Worm (Caenorhabditis elegans) whole organism, L4 larva: ENCODE measurements around the gene hsp-110.
A peak's percentile ranks its signal among the peaks of the same experiment; 100 is the strongest.

Source experiments
- D1046.2 ChIP-seq: fragments of 200-800 bp; sonication (Bioruptor generic); IDR thresholded peaks from 2 replicates; pipeline ENCODE4 v1.3.6; 2022; ENCODE audit warnings: missing genetic modification characterization, missing compliant biosample characterization
- F26F4.8 ChIP-seq: fragments of 200-800 bp; sonication (Bioruptor generic); conservative IDR thresholded peaks from 2 replicates; pipeline ENCODE4 v1.3.6; 2022; ENCODE audit warnings: missing genetic modification characterization, missing compliant biosample characterization
- T26A8.4 ChIP-seq: fragments of 200-800 bp; sonication (Bioruptor generic); IDR thresholded peaks from 2 replicates; pipeline ENCODE4 v1.3.6; 2022; ENCODE audit warnings: missing genetic modification characterization, missing compliant biosample characterization
- Y105C5A.15 ChIP-seq: fragments of 200-800 bp; sonication (Bioruptor generic); IDR thresholded peaks from 2 replicates; pipeline ENCODE4 v1.3.6; 2022; ENCODE audit warnings: missing genetic modification characterization, missing compliant biosample characterization
- Y75B8A.6 ChIP-seq: fragments of 200-800 bp; sonication (Bioruptor generic); IDR thresholded peaks from 2 replicates; pipeline ENCODE4 v1.3.6; 2022; ENCODE audit warnings: missing genetic modification reagents, missing genetic modification characterization, missing compliant biosample characterization
- aha-1 ChIP-seq: fragments of 150-350 bp; peaks from one replicate; lab custom pipeline; 2014; ENCODE audit warnings: missing biosample characterization, missing genetic modification characterization
- aly-2 ChIP-seq: sonication (generic microtip); optimal IDR thresholded peaks from 2 replicates; lab custom pipeline; 2018; ENCODE audit warnings: missing biosample characterization, missing genetic modification characterization
- ceh-82 ChIP-seq: sonication (generic microtip); optimal IDR thresholded peaks from 2 replicates; lab custom pipeline; 2017; ENCODE audit warnings: missing biosample characterization, missing genetic modification characterization
- cey-2 ChIP-seq: sonication (generic microtip); optimal IDR thresholded peaks from 3 replicates; lab custom pipeline; 2017; ENCODE audit warnings: missing genetic modification characterization, mild to moderate bottlenecking, missing compliant biosample characterization, antibody characterized with exemption, borderline replicate concordance; ENCODE audit not compliant: insufficient read depth
- daf-19 ChIP-seq: fragments of 200-800 bp; sonication (Bioruptor generic); conservative IDR thresholded peaks from 2 replicates; pipeline ENCODE4 v1.3.6; 2022; ENCODE audit warnings: missing genetic modification characterization, missing compliant biosample characterization
- daf-8 ChIP-seq: fragments of 200-800 bp; sonication (Bioruptor generic); IDR thresholded peaks from 2 replicates; pipeline ENCODE4 v1.3.6; 2022; ENCODE audit warnings: missing genetic modification characterization, missing compliant biosample characterization
- dmd-6 ChIP-seq: fragments of 200-800 bp; sonication (Bioruptor generic); IDR thresholded peaks from 2 replicates; pipeline ENCODE4 v1.3.6; 2022; ENCODE audit warnings: missing genetic modification reagents, missing genetic modification characterization, missing compliant biosample characterization
- dmd-9 ChIP-seq: fragments of 200-800 bp; sonication (Bioruptor generic); IDR thresholded peaks from 2 replicates; pipeline ENCODE4 v1.3.6; 2022; ENCODE audit warnings: missing genetic modification reagents, missing genetic modification characterization, missing compliant biosample characterization
- duxl-1 ChIP-seq: sonication (generic microtip); optimal IDR thresholded peaks from 2 replicates; lab custom pipeline; 2016; ENCODE audit warnings: mild to moderate bottlenecking, missing genetic modification characterization, moderate library complexity, missing compliant biosample characterization; ENCODE audit not compliant: poor library complexity
- egl-43 ChIP-seq: fragments of 200-800 bp; sonication (Bioruptor generic); IDR thresholded peaks from 2 replicates; pipeline ENCODE4 v1.3.6; 2022; ENCODE audit warnings: missing genetic modification reagents, missing genetic modification characterization, missing compliant biosample characterization
- fos-1 ChIP-seq: fragments of 150-350 bp; optimal IDR thresholded peaks from 2 replicates; lab custom pipeline; 2014; ENCODE audit warnings: missing biosample characterization, missing genetic modification characterization
- gei-8 ChIP-seq: fragments of 200-800 bp; sonication (Bioruptor generic); optimal IDR thresholded peaks from 2 replicates; lab custom pipeline; 2018; ENCODE audit warnings: mild to moderate bottlenecking, missing genetic modification characterization, missing compliant biosample characterization
- hlh-11 ChIP-seq: fragments of 200-800 bp; sonication (Bioruptor generic); optimal IDR thresholded peaks from 2 replicates; lab custom pipeline; 2018; ENCODE audit warnings: mild to moderate bottlenecking, missing genetic modification characterization, missing compliant biosample characterization
- hmg-1.1 ChIP-seq: fragments of 200-800 bp; sonication (Bioruptor generic); IDR thresholded peaks from 2 replicates; pipeline ENCODE4 v1.3.6; 2022; ENCODE audit warnings: missing genetic modification reagents, missing genetic modification characterization, missing compliant biosample characterization
- jun-1 ChIP-seq: fragments of 150-350 bp; optimal IDR thresholded peaks from 2 replicates; lab custom pipeline; 2014; ENCODE audit warnings: missing biosample characterization, missing genetic modification reagents, missing genetic modification characterization
- lin-1 ChIP-seq: fragments of 200-800 bp; sonication (Bioruptor generic); IDR thresholded peaks from 2 replicates; pipeline ENCODE4 v1.3.6; 2022; ENCODE audit warnings: missing genetic modification reagents, missing genetic modification characterization, missing compliant biosample characterization
- lin-15B ChIP-seq: fragments of 150-350 bp; sonication (generic microtip); optimal IDR thresholded peaks from 3 replicates; lab custom pipeline; 2014; ENCODE audit warnings: missing biosample characterization, missing genetic modification characterization
- lin-29 ChIP-seq: fragments of 200-800 bp; sonication (Bioruptor generic); IDR thresholded peaks from 2 replicates; pipeline ENCODE4 v1.3.6; 2022; ENCODE audit warnings: missing genetic modification reagents, missing genetic modification characterization, missing compliant biosample characterization
- lin-39 ChIP-seq: fragments of 150-350 bp; optimal IDR thresholded peaks from 2 replicates; lab custom pipeline; 2014; ENCODE audit warnings: missing biosample characterization, missing genetic modification reagents, missing genetic modification characterization
- madf-5 ChIP-seq, 2 experiments: fragments of 200-800 bp; sonication (Bioruptor generic); IDR thresholded peaks; 2 replicates each; pipeline ENCODE4 v1.3.6; 2022; ENCODE audit warnings: missing compliant biosample characterization in 2 of 2, missing genetic modification characterization in 2 of 2
- madf-9 ChIP-seq: fragments of 200-800 bp; sonication (Bioruptor generic); conservative IDR thresholded peaks from 2 replicates; pipeline ENCODE4 v1.3.6; 2022; ENCODE audit warnings: missing genetic modification reagents, missing genetic modification characterization, missing compliant biosample characterization
- mes-2 ChIP-seq: sonication (generic microtip); optimal IDR thresholded peaks from 2 replicates; lab custom pipeline; 2016; ENCODE audit warnings: missing genotype, mild to moderate bottlenecking, missing genetic modification characterization, missing compliant biosample characterization; ENCODE audit not compliant: poor library complexity, severe bottlenecking
- mxl-2 ChIP-seq: fragments of 200-800 bp; sonication (Bioruptor generic); conservative IDR thresholded peaks from 2 replicates; pipeline ENCODE4 v1.3.6; 2022; ENCODE audit warnings: missing genetic modification reagents, missing genetic modification characterization, missing compliant biosample characterization
- mxl-3 ChIP-seq: fragments of 200-800 bp; sonication (Bioruptor generic); optimal IDR thresholded peaks from 2 replicates; lab custom pipeline; 2018; ENCODE audit warnings: mild to moderate bottlenecking, missing genetic modification characterization, missing compliant biosample characterization
- nhr-10 ChIP-seq: fragments of 150-350 bp; optimal IDR thresholded peaks from 2 replicates; lab custom pipeline; 2014; ENCODE audit warnings: missing biosample characterization, missing genetic modification characterization
- nhr-237 ChIP-seq: sonication (generic microtip); optimal IDR thresholded peaks from 2 replicates; lab custom pipeline; 2017; ENCODE audit warnings: missing biosample characterization, missing genetic modification characterization
- nhr-28 ChIP-seq: fragments of 150-350 bp; optimal IDR thresholded peaks from 2 replicates; lab custom pipeline; 2014; ENCODE audit warnings: missing biosample characterization, missing genetic modification characterization
- nhr-48 ChIP-seq: sonication (generic microtip); optimal IDR thresholded peaks from 2 replicates; lab custom pipeline; 2016; ENCODE audit warnings: mild to moderate bottlenecking, missing genetic modification characterization, missing compliant biosample characterization
- nhr-76 ChIP-seq: fragments of 150-350 bp; optimal IDR thresholded peaks from 2 replicates; lab custom pipeline; 2014; ENCODE audit warnings: missing biosample characterization, missing genetic modification characterization
- nhr-77 ChIP-seq: fragments of 150-350 bp; optimal IDR thresholded peaks from 2 replicates; lab custom pipeline; 2014; ENCODE audit warnings: missing biosample characterization, missing genetic modification characterization
- php-3 ChIP-seq: fragments of 200-800 bp; sonication (Bioruptor generic); IDR thresholded peaks from 2 replicates; pipeline ENCODE4 v1.3.6; 2022; ENCODE audit warnings: missing genetic modification reagents, missing genetic modification characterization, missing compliant biosample characterization
- pqm-1 ChIP-seq: sonication (generic microtip); optimal IDR thresholded peaks from 2 replicates; lab custom pipeline; 2017; ENCODE audit warnings: missing biosample characterization, missing genetic modification characterization
- skn-1 ChIP-seq: fragments of 150-350 bp; optimal IDR thresholded peaks from 2 replicates; lab custom pipeline; 2014; ENCODE audit warnings: missing biosample characterization, missing genetic modification characterization
- snpc-1.2 ChIP-seq: fragments of 200-800 bp; sonication (Bioruptor generic); IDR thresholded peaks from 2 replicates; pipeline ENCODE4 v1.3.6; 2022; ENCODE audit warnings: missing genetic modification reagents, missing genetic modification characterization, missing compliant biosample characterization
- spr-1 ChIP-seq: sonication (generic microtip); optimal IDR thresholded peaks from 2 replicates; lab custom pipeline; 2016; ENCODE audit warnings: mild to moderate bottlenecking, missing genetic modification characterization, missing compliant biosample characterization
- spr-3 ChIP-seq: fragments of 200-800 bp; sonication (Bioruptor generic); optimal IDR thresholded peaks from 2 replicates; lab custom pipeline; 2018; ENCODE audit warnings: mild to moderate bottlenecking, missing genetic modification characterization, missing compliant biosample characterization
- tag-97 ChIP-seq: fragments of 200-800 bp; sonication (Bioruptor generic); IDR thresholded peaks from 2 replicates; pipeline ENCODE4 v1.3.6; 2022; ENCODE audit warnings: missing genetic modification characterization, missing compliant biosample characterization
- unc-130 ChIP-seq: sonication (generic microtip); optimal IDR thresholded peaks from 2 replicates; lab custom pipeline; 2016; ENCODE audit warnings: missing genetic modification reagents, missing genetic modification characterization, missing compliant biosample characterization
- unc-62 ChIP-seq, 3 experiments: fragments of 150-350 bp in 1 of 3; sonication (generic microtip); optimal IDR thresholded peaks in 2 of 3; peaks in 1 of 3; 1 replicate in 1 of 3; 2 replicates in 2 of 3; lab custom pipeline; 2014 to 2017; ENCODE audit warnings: missing biosample characterization in 3 of 3, missing genetic modification characterization in 3 of 3, missing genetic modification reagents in 3 of 3, missing genotype in 1 of 3
- vab-7 ChIP-seq: fragments of 200-800 bp; sonication (Bioruptor generic); IDR thresholded peaks from 2 replicates; pipeline ENCODE4 v1.3.6; 2022; ENCODE audit warnings: missing genetic modification reagents, missing genetic modification characterization, missing compliant biosample characterization
- zag-1 ChIP-seq: fragments of 150-350 bp; optimal IDR thresholded peaks from 2 replicates; lab custom pipeline; 2014; ENCODE audit warnings: missing biosample characterization, missing genetic modification characterization
- zip-11 ChIP-seq: fragments of 200-800 bp; sonication (Bioruptor generic); IDR thresholded peaks from 2 replicates; pipeline ENCODE4 v1.3.6; 2022; ENCODE audit warnings: missing genetic modification characterization, missing compliant biosample characterization

The hsp-110 gene

ce11 chrIII:8402633-8403032, 44.1 kb downstream of the hsp-110 start:
- TF ChIP-seq unc-62 (GFP tag; optimal IDR thresholded peaks at IDR 0.05 in 1 of 2; lab: Kevin White, UChicago) (peak in 1 of 2 experiments; percentile 96), unc-62 (tag; optimal IDR thresholded peaks at IDR 0.05; lab: Kevin White, UChicago) (no peak), duxl-1 (tag; lab: Kevin White, UChicago) (no peak), mxl-2 (GFP tag; lab: Robert Waterston, UW) (no peak), aly-2 (tag; lab: Kevin White, UChicago) (no peak), aha-1 (tag; lab: Kevin White, UChicago) (peak; percentile 89), lin-39 (tag; lab: Kevin White, UChicago) (no peak), ceh-82 (tag; lab: Kevin White, UChicago) (no peak)

- no peak for TF ChIP-seq nhr-10 (tag; lab: Kevin White, UChicago)
- no peak for TF ChIP-seq lin-29 (GFP tag; lab: Robert Waterston, UW)
- TF ChIP-seq unc-62 (GFP tag; optimal IDR thresholded peaks at IDR 0.05 in 1 of 2; lab: Kevin White, UChicago) = no peak
- no peak for TF ChIP-seq unc-62 (tag; optimal IDR thresholded peaks at IDR 0.05; lab: Kevin White, UChicago)
- no peak for TF ChIP-seq snpc-1.2 (GFP tag; lab: Robert Waterston, UW)
- TF ChIP-seq gei-8 (GFP tag; lab: Kevin White, UChicago) = no peak
- peak; percentile 31 for TF ChIP-seq nhr-28 (tag; lab: Kevin White, UChicago)
- TF ChIP-seq pqm-1 (tag; lab: Kevin White, UChicago) = peak; percentile 83
- no peak for TF ChIP-seq F26F4.8 (GFP tag; lab: Robert Waterston, UW)
- no peak for TF ChIP-seq lin-15B (tag; lab: Kevin White, UChicago)
- no peak for TF ChIP-seq zip-11 (GFP tag; lab: Robert Waterston, UW)
- TF ChIP-seq dmd-6 = peak; percentile 28; the same call in 1 of the 2 replicates
- TF ChIP-seq, all 104 proteins: peak for 3
Observed at ce11 chrIII:8401887-8402286, 44.8 kb downstream of the hsp-110 start, which contains the start of gene lap-1. TSS of gene lap-1 (minus strand) at chrIII:8401928.

DNA sequence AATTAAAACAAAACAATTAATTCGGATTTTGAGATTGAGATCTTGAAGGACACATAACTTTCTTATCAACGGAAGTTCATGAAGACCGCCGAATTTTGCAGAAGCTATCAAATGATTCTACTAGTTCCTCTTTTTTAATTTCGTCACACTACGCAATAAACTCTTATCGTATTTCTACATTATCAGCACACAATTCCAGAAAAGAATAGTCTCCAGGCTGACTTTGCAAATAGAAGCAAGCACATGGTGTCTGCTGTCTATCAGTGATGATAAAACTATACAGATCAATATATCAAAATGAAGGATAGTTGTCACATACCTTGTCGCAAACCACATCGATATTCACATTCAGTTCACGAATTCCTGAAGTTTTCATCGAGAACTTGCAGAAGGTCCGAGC, 46.2 kb downstream of the hsp-110 start:
- TF ChIP-seq hmg-1.1 (GFP tag; lab: Robert Waterston, UW) (no peak), ceh-82 (tag; lab: Kevin White, UChicago) (no peak), skn-1 (tag; lab: Kevin White, UChicago) (no peak), zag-1 (no peak), daf-19 (GFP tag; lab: Robert Waterston, UW) (no peak), egl-43 (no peak), T26A8.4 (GFP tag; lab: Robert Waterston, UW) (no peak), nhr-237 (no peak), aha-1 (tag; lab: Kevin White, UChicago) (no peak), nhr-48 (tag; lab: Kevin White, UChicago) (peak; percentile 28), duxl-1 (tag; lab: Kevin White, UChicago) (no peak), Y105C5A.15 (no peak), cey-2 (tag; lab: Kevin White, UChicago) (no peak), hlh-11 (tag; lab: Kevin White, UChicago) (peak; percentile 82), unc-130 (no peak), nhr-77 (peak; percentile 39), tag-97 (GFP tag; lab: Robert Waterston, UW) (no peak), jun-1 (tag; lab: Kevin White, UChicago) (no peak), madf-5 (GFP tag; IDR thresholded peaks at IDR 0.05; lab: Robert Waterston, UW) (no peak), Y75B8A.6 (no peak), daf-8 (GFP tag; lab: Robert Waterston, UW) (no peak), madf-9 (GFP tag; lab: Robert Waterston, UW) (no peak), zip-11 (GFP tag; lab: Robert Waterston, UW) (no peak), dmd-9 (GFP tag; lab: Robert Waterston, UW) (no peak), mxl-3 (GFP tag; lab: Kevin White, UChicago) (peak; percentile 62), spr-1 (tag; lab: Kevin White, UChicago) (no peak), mes-2 (tag; lab: Kevin White, UChicago) (peak; percentile 15), vab-7 (GFP tag; lab: Robert Waterston, UW) (no peak), fos-1 (tag; lab: Kevin White, UChicago) (no peak), D1046.2 (GFP tag; lab: Robert Waterston, UW) (no peak), nhr-76 (tag; lab: Kevin White, UChicago) (no peak), lin-1 (GFP tag; lab: Robert Waterston, UW) (peak; percentile 43; the same call in 1 of the 2 replicates), dmd-6 (peak; percentile 97), spr-3 (GFP tag; lab: Kevin White, UChicago) (no peak), lin-29 (GFP tag; lab: Robert Waterston, UW) (no peak), php-3 (GFP tag; lab: Robert Waterston, UW) (peak; percentile 87)
